Worm (Caenorhabditis elegans): ENCODE measurements around the gene col-110.

The col-110 gene

DNA sequence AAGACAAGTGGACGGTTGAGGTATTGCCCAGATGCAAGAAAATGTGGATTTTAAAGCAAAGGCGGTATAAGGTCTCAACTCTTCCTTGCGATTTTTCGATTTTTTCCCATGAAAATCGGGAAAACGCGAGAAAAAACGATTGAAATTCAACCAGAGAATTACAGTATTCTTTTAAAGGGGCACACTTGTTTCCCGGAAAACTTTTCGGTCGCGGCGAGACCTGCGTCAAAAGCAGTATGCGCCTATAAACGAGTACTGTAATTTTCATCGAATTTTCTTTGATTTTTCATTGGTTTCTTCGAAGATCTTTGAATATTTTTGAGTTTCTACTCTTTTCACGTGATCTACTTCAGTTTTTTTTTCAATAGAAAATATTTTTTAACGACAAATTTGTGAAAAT is 44.2 kb upstream of the col-110 start:
- no peak for TF ChIP-seq nhr-11 (tag; optimal IDR thresholded peaks at IDR 0.05)
- no peak for TF ChIP-seq hlh-15 (tag; optimal IDR thresholded peaks at IDR 0.05)
- TF ChIP-seq nfya-1 (tag; optimal IDR thresholded peaks at IDR 0.05) = no peak
- TF ChIP-seq sox-2 (GFP tag; IDR thresholded peaks at IDR 0.05) = no peak
- TF ChIP-seq C08G9.2 (tag; optimal IDR thresholded peaks at IDR 0.05) = no peak
- TF ChIP-seq hlh-8 (tag; optimal IDR thresholded peaks at IDR 0.05) = no peak
- no peak for TF ChIP-seq mec-3 (tag; optimal IDR thresholded peaks at IDR 0.05; ENCODE audit: borderline replicate concordance)
- TF ChIP-seq pha-4 (tag; optimal IDR thresholded peaks at IDR 0.05) = no peak
- TF ChIP-seq zip-5 (tag; optimal IDR thresholded peaks at IDR 0.05) = no peak
- no peak for TF ChIP-seq ztf-16 (tag; optimal IDR thresholded peaks at IDR 0.05)
- no peak for TF ChIP-seq rnt-1 (tag; optimal IDR thresholded peaks at IDR 0.05)
- no peak for TF ChIP-seq che-1 (tag; optimal IDR thresholded peaks at IDR 0.05)
- TF ChIP-seq ceh-30 (tag; optimal IDR thresholded peaks at IDR 0.05) = no peak
- no peak for TF ChIP-seq lin-11 (tag; optimal IDR thresholded peaks at IDR 0.05)
- no peak for TF ChIP-seq ttx-3 (tag; optimal IDR thresholded peaks at IDR 0.05)
- no peak for TF ChIP-seq elt-4 (tag; optimal IDR thresholded peaks at IDR 0.05)
- no peak for TF ChIP-seq ref-2 (tag; optimal IDR thresholded peaks at IDR 0.05)

DNA sequence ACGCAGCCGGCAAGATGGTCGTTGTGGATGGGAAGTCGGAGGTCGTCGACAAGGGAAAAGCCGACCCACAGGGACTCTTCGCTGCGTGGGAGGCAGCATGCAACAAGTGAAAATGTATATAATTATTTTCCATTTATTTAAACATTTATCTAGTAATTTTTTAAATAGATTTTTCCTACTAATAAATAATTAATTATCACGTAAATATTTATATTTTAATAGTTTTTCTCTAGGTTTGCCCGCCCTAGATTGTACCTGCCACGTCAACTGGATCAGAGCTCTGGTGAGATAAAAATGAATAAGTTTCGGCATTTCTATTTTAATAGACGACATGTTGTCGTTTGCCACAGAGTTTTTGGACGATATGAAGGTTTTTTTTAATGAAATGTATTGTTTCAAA is 43.5 kb upstream of the col-110 start, which contains the start of gene psr-1:
Gene psr-1 (plus strand): TSS at position 301 of the 400 bp plus-strand sequence.
- no peak for TF ChIP-seq ceh-6 (GFP tag; optimal IDR thresholded peaks at IDR 0.05)

DNA sequence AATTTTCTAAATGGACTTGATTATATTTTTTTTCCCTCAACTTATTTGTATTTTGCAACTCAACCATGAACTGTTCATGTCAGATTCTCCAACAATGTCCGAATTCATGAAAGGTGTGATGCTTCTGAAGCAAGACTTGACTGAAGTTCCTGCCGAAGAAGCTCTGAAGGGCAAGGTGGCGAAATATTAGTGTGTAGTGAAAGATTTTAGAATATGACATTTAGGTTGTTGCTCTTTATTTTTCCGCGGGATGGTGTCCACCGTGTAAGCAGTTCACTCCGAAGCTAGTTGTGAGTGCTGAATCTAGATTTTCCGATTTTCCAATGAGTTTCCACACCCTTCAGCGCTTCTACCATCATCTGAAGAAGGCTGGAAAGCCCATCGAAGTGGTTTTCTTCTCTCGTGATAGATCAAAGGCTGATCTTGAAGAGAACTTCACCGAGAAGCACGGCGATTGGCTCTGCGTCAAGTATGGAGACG is 42.9 kb upstream of the col-110 start, which contains the start of gene F29B9.5:
Gene F29B9.5 (plus strand): TSS at position 51 of the 480 bp plus-strand sequence.
- TF ChIP-seq elt-4 (tag; optimal IDR thresholded peaks at IDR 0.05) = no peak
- no peak for TF ChIP-seq pag-3 (tag; optimal IDR thresholded peaks at IDR 0.05; ENCODE audit: borderline replicate concordance)
- TF ChIP-seq ama-1 (optimal IDR thresholded peaks at IDR 0.05) = no peak
- TF ChIP-seq Y22D7AL.16 (tag; optimal IDR thresholded peaks at IDR 0.05) = no peak
- TF ChIP-seq fax-1 (tag; optimal IDR thresholded peaks at IDR 0.05) = no peak
- no peak for TF ChIP-seq F13H6.1 (tag; optimal IDR thresholded peaks at IDR 0.05)
- no peak for TF ChIP-seq ceh-2 (tag; optimal IDR thresholded peaks at IDR 0.05)
- no peak for TF ChIP-seq C38D4.7 (GFP tag; optimal IDR thresholded peaks at IDR 0.05)

DNA sequence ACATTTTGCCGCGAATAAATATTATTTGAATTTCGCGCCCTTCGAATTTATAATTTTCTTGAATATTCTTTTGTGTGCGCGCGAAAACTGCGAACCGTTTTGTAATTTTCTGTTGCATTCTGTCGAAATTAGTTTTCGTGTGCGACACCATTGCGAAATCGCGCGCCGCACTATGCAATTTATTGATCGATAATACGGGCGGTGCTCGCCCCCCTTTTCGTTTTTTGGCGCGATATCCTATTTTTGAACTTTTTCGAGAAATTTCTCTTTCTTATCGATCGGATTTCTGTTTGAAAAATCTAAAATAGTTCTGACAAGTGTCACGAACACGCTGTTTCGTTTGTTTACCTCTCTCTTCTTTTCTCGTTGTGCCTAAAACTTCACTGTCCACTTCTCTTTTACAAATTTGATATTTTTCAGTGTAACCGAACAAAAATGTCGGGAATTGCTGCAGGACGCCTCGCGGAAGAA is 41.2 kb upstream of the col-110 start, which contains the start of gene ubc-9:
Gene ubc-9 (plus strand): TSS at position 421 of the 471 bp plus-strand sequence.
- TF ChIP-seq fax-1 (tag; optimal IDR thresholded peaks at IDR 0.05) (no peak), C08G9.2 (tag; optimal IDR thresholded peaks at IDR 0.05) (peak; percentile 27), ttx-3 (tag; optimal IDR thresholded peaks at IDR 0.05) (peak; percentile 15), ref-2 (tag; optimal IDR thresholded peaks at IDR 0.05) (peak; percentile 45), hlh-30 (tag; optimal IDR thresholded peaks at IDR 0.05; ENCODE audit: insufficient read depth) (no peak), sdc-2 (tag; optimal IDR thresholded peaks at IDR 0.05) (no peak), T23F11.4 (GFP tag; optimal IDR thresholded peaks at IDR 0.05) (no peak), tbx-2 (tag; optimal IDR thresholded peaks at IDR 0.05) (peak; percentile 32), F13H6.1 (tag; optimal IDR thresholded peaks at IDR 0.05) (no peak), ceh-31 (tag; optimal IDR thresholded peaks at IDR 0.05) (peak; percentile 60), madf-2 (tag; optimal IDR thresholded peaks at IDR 0.05) (peak; percentile 36), nhr-232 (tag; optimal IDR thresholded peaks at IDR 0.05) (no peak), rnt-1 (tag; optimal IDR thresholded peaks at IDR 0.05) (no peak), hlh-15 (tag; optimal IDR thresholded peaks at IDR 0.05) (no peak), unc-42 (tag; optimal IDR thresholded peaks at IDR 0.05) (peak; percentile 36), syd-9 (tag; optimal IDR thresholded peaks at IDR 0.05) (no peak), ceh-34 (tag; optimal IDR thresholded peaks at IDR 0.05) (peak; percentile 22), elt-2 (tag; optimal IDR thresholded peaks at IDR 0.05) (peak; percentile 64), K02D7.2 (tag; optimal IDR thresholded peaks at IDR 0.05) (no peak), ceh-14 (tag; optimal IDR thresholded peaks at IDR 0.05) (peak; percentile 35), nfya-1 (tag; optimal IDR thresholded peaks at IDR 0.05) (peak; percentile 42), pag-3 (tag; optimal IDR thresholded peaks at IDR 0.05; ENCODE audit: borderline replicate concordance) (no peak), C38D4.7 (GFP tag; optimal IDR thresholded peaks at IDR 0.05) (no peak), ceh-18 (tag; optimal IDR thresholded peaks at IDR 0.05) (peak; percentile 30), ceh-48 (tag; optimal IDR thresholded peaks at IDR 0.05) (peak; percentile 96)

Measured in whole organism, late embryonic.